Worm (Caenorhabditis elegans) whole organism, mixed stage, embryonic: Measurements from ENCODE around the gene acer-1.

Experiments
- lsy-2 ChIP-seq: fragments of 150-350 bp; optimal IDR thresholded peaks from 2 replicates; lab custom pipeline; 2014; ENCODE audit warnings: missing biosample characterization, missing genetic modification characterization
- ztf-11 ChIP-seq: fragments of 150-350 bp; optimal IDR thresholded peaks from 2 replicates; lab custom pipeline; 2014; ENCODE audit warnings: missing biosample characterization, missing genetic modification characterization

DNA sequence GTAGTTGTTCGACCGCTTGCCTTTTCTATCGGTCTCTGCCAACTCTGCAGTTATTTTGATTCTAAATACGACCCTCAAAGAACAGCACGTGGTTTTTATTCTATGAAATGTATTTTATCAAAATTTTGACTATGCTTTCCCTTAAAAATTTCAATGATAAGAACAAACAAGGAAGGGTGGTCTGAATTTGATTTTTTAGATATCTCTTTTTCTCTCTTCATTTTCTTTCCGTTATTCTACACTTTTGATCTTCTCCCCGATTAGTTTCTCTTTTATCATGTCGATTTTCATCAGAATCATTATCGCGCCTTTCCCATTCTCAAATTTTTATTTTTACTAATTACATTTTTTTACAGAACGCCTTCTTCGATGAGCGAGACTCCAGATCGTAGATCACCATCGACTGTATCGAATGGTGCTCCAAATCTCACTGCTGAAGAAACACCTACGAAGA is 45.2 kb downstream of the acer-1 start:
- no peak for TF ChIP-seq ztf-11 (tag; lab: Kevin White, UChicago)
- TF ChIP-seq lsy-2 (tag; lab: Kevin White, UChicago), result no peak
